Worm (Caenorhabditis elegans): ENCODE results near the gene msrp-6.
"Not testable (repeated sequence)": the region's sequence is repeated elsewhere in the genome, so short reads cannot be mapped to it uniquely, and the experiment has no call there.

DNA sequence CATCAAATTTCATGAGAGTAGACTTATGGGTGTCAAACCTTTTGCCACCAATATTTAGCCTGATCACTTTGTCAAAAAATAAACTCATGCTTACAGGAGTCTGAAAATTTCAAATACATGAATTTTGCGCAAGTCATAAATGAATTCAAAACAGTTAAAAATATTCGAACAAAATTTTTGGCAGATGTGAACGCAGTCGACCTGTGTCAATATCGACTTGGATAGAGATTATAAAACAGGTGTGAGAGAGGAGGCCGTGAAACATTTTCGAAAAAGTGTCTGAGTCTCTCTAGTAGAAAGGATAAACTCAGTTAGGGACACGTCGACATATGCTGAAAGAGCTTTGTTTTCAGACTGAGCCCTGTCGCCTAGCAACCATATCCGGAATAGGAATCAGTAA, 27.5 kb downstream of the msrp-6 start, which contains the start of gene F22E5.12:
- not testable (repeated sequence) for TF ChIP-seq mxl-3 (GFP tag; optimal IDR thresholded peaks at IDR 0.05); unc-62 (GFP tag; optimal IDR thresholded peaks at IDR 0.05 in 1 of 2); unc-62 (tag; optimal IDR thresholded peaks at IDR 0.05)
